Fruit fly (Drosophila melanogaster): Measurements from ENCODE around the gene Osi24.

dm6 chr3R:6244986-6245385 is 46.4 kb downstream of the Osi24 start:
- TF ChIP-seq psq (optimal IDR thresholded peaks at IDR 0.05) (no peak), Myc (optimal IDR thresholded peaks at IDR 0.05) (no peak), ttk (optimal IDR thresholded peaks at IDR 0.05) (no peak), Sin3A (optimal IDR thresholded peaks at IDR 0.05) (no peak)

Data from Kc167 (cell line).